Worm (Caenorhabditis elegans): ENCODE results near the gene grl-3.

- TF ChIP-seq nhr-237 (tag; optimal IDR thresholded peaks at IDR 0.05): no peak
- TF ChIP-seq cnd-1 (tag; optimal IDR thresholded peaks at IDR 0.05): no peak
- no peak for TF ChIP-seq mep-1 (tag; optimal IDR thresholded peaks at IDR 0.05)
- TF ChIP-seq elt-3 (tag; optimal IDR thresholded peaks at IDR 0.05): no peak
- TF ChIP-seq snpc-4 (tag; optimal IDR thresholded peaks at IDR 0.05): no peak
- no peak for TF ChIP-seq elt-1 (tag; optimal IDR thresholded peaks at IDR 0.05; ENCODE audit: borderline replicate concordance, insufficient read depth)
- no peak for TF ChIP-seq mls-2 (tag; optimal IDR thresholded peaks at IDR 0.05)
- TF ChIP-seq unc-120 (tag; optimal IDR thresholded peaks at IDR 0.05; ENCODE audit: poor library complexity, severe bottlenecking): no peak
- TF ChIP-seq ztf-11 (tag; optimal IDR thresholded peaks at IDR 0.05): no peak
- no peak for TF ChIP-seq pha-4 (tag; optimal IDR thresholded peaks at IDR 0.05)
- no peak for TF ChIP-seq nhr-12 (tag; optimal IDR thresholded peaks at IDR 0.05)
- no peak for TF ChIP-seq unc-62 (GFP tag; optimal IDR thresholded peaks at IDR 0.05)
Measured at ce11 chrV:11436407-11436806, 25.1 kb downstream of the grl-3 start.
